Fruit fly (Drosophila melanogaster): ENCODE results near the gene CG10877.

Gene CG10877

dm6 chr3R:20550632-20551486 lies 13.0 kb downstream of the CG10877 start:
- peak; percentile 85 for TF ChIP-seq CG34376 (GFP tag; optimal IDR thresholded peaks at IDR 0.05)
- TF ChIP-seq rib (GFP tag; IDR thresholded peaks at IDR 0.05), result peak; percentile 62
- TF ChIP-seq dan (GFP tag; IDR thresholded peaks at IDR 0.05), result no peak
- TF ChIP-seq zen2 (GFP tag; IDR thresholded peaks at IDR 0.05; ENCODE audit: partially characterized antibody), result peak; percentile 95
- no peak for TF ChIP-seq Nf-YC (tag; optimal IDR thresholded peaks at IDR 0.05)
- TF ChIP-seq CG15479 (GFP tag; optimal IDR thresholded peaks at IDR 0.05), result peak; percentile 95
- TF ChIP-seq dmrt99B (tag; optimal IDR thresholded peaks at IDR 0.05), result peak; percentile 42
- peak; percentile 19 for TF ChIP-seq Bdp1 (GFP tag; optimal IDR thresholded peaks at IDR 0.05)
- TF ChIP-seq dmrt11E (tag; optimal IDR thresholded peaks at IDR 0.05), result peak; percentile 46
- TF ChIP-seq Fer3 (tag; optimal IDR thresholded peaks at IDR 0.05), result peak; percentile 63
- TF ChIP-seq CG15514 (GFP tag; optimal IDR thresholded peaks at IDR 0.05), result peak; percentile 71
- peak; percentile 72 for TF ChIP-seq maf-S (GFP tag; optimal IDR thresholded peaks at IDR 0.05)
- TF ChIP-seq CG8290 (GFP tag; optimal IDR thresholded peaks at IDR 0.05), result no peak
- peak; percentile 92 to 96 for TF ChIP-seq CG8290 (tag; optimal IDR thresholded peaks at IDR 0.05)
- peak; percentile 90 for TF ChIP-seq CG5180 (GFP tag; optimal IDR thresholded peaks at IDR 0.05)
- TF ChIP-seq ham (GFP tag; IDR thresholded peaks at IDR 0.05), result no peak
- no peak for TF ChIP-seq Aef1 (GFP tag; IDR thresholded peaks at IDR 0.05)
- TF ChIP-seq D (optimal IDR thresholded peaks at IDR 0.05), result no peak
- peak; percentile 50 for TF ChIP-seq D (GFP tag; optimal IDR thresholded peaks at IDR 0.05)
- TF ChIP-seq CG12391 (tag; optimal IDR thresholded peaks at IDR 0.05), result peak; percentile 1
- TF ChIP-seq CG8944 (GFP tag; optimal IDR thresholded peaks at IDR 0.05), result peak; percentile 2
- TF ChIP-seq Blimp-1 (GFP tag; optimal IDR thresholded peaks at IDR 0.05), result peak; percentile 54
- TF ChIP-seq tna (GFP tag; IDR thresholded peaks at IDR 0.05; ENCODE audit: partially characterized antibody), result peak; percentile 94
- TF ChIP-seq CG6813 (GFP tag; optimal IDR thresholded peaks at IDR 0.05), result peak; percentile 96
- no peak for TF ChIP-seq ken (GFP tag; IDR thresholded peaks at IDR 0.05)
- peak; percentile 90 for TF ChIP-seq CG2875 (GFP tag; optimal IDR thresholded peaks at IDR 0.05)
- 0 out of 3 replicates have a peak, but pooled peaks have one; percentile 7 for TF ChIP-seq CG2199 (GFP tag; IDR thresholded peaks at IDR 0.05)
- TF ChIP-seq CG10267 (tag; optimal IDR thresholded peaks at IDR 0.05), result peak; percentile 3
- TF ChIP-seq CG10979 (tag; optimal IDR thresholded peaks at IDR 0.05), result no peak
- TF ChIP-seq da (GFP tag; optimal IDR thresholded peaks at IDR 0.05), result peak; percentile 75
- peak; percentile 57 to 75 for TF ChIP-seq bsh (GFP tag; optimal IDR thresholded peaks at IDR 0.05)
- TF ChIP-seq CG10431 (GFP tag; optimal IDR thresholded peaks at IDR 0.05), result peak; percentile 88
- TF ChIP-seq Mad (GFP tag; optimal IDR thresholded peaks at IDR 0.05), result peak; percentile 33
- peak; percentile 78 for TF ChIP-seq CG31365 (tag; optimal IDR thresholded peaks at IDR 0.05)
- no peak for TF ChIP-seq ro (GFP tag; IDR thresholded peaks at IDR 0.05)
- TF ChIP-seq CG1024 (GFP tag; IDR thresholded peaks at IDR 0.05), result peak; percentile 22; the same call in 1 of the 2 replicates
- TF ChIP-seq cwo (GFP tag; optimal IDR thresholded peaks at IDR 0.05), result peak; percentile 68
- peak; percentile 38 for TF ChIP-seq CG9876 (GFP tag; optimal IDR thresholded peaks at IDR 0.05)
- peak; percentile 94 for TF ChIP-seq cg (GFP tag; optimal IDR thresholded peaks at IDR 0.05)
- TF ChIP-seq Six4 (GFP tag; optimal IDR thresholded peaks at IDR 0.05), result peak; percentile 65
- TF ChIP-seq gsb (GFP tag; IDR thresholded peaks at IDR 0.05), result peak; percentile 36; the same call in 1 of the 2 replicates
- TF ChIP-seq PHDP (tag; optimal IDR thresholded peaks at IDR 0.05), result peak; percentile 80
- no peak for TF ChIP-seq CG17361 (GFP tag; IDR thresholded peaks at IDR 0.05)
- no peak for TF ChIP-seq trh (GFP tag; optimal IDR thresholded peaks at IDR 0.05)
- 0 out of 3 replicates have a peak, but pooled peaks have one; percentile 11 for TF ChIP-seq ase (GFP tag; IDR thresholded peaks at IDR 0.05)
- TF ChIP-seq phol (tag; optimal IDR thresholded peaks at IDR 0.05), result no peak
- TF ChIP-seq chn (GFP tag; optimal IDR thresholded peaks at IDR 0.05), result peak; percentile 35
- TF ChIP-seq CHES-1-like (GFP tag; optimal IDR thresholded peaks at IDR 0.05), result peak; percentile 57
- no peak for TF ChIP-seq Hr39 (optimal IDR thresholded peaks at IDR 0.05)
